Worm (Caenorhabditis elegans) whole organism, L1 larva: ENCODE results near the gene C49C3.21.

Source experiments
- aha-1 ChIP-seq: fragments of 150-350 bp; optimal IDR thresholded peaks from 2 replicates; lab custom pipeline; 2014; ENCODE audit warnings: missing biosample characterization, missing genetic modification characterization
- aly-2 ChIP-seq: fragments of 150-350 bp; optimal IDR thresholded peaks from 2 replicates; lab custom pipeline; 2014; ENCODE audit warnings: missing biosample characterization, missing genetic modification characterization
- ces-1 ChIP-seq: fragments of 150-350 bp; optimal IDR thresholded peaks from 2 replicates; lab custom pipeline; 2014; ENCODE audit warnings: missing biosample characterization, missing genetic modification reagents, missing genetic modification characterization
- egl-27 ChIP-seq, 2 experiments: fragments of 150-350 bp in 1 of 2; sonication (generic microtip); optimal IDR thresholded peaks; 3 replicates each; lab custom pipeline; 2017 to 2018; ENCODE audit warnings: missing biosample characterization in 2 of 2, missing genetic modification characterization in 2 of 2, missing genetic modification reagents in 2 of 2
- lin-13 ChIP-seq: fragments of 150-350 bp; optimal IDR thresholded peaks from 2 replicates; lab custom pipeline; 2014; ENCODE audit warnings: missing biosample characterization, missing genetic modification reagents, missing genetic modification characterization
- nhr-12 ChIP-seq: sonication (generic microtip); optimal IDR thresholded peaks from 2 replicates; lab custom pipeline; 2017; ENCODE audit warnings: missing biosample characterization, missing genetic modification characterization
- nhr-76 ChIP-seq: sonication (generic microtip); optimal IDR thresholded peaks from 2 replicates; lab custom pipeline; 2017; ENCODE audit warnings: missing biosample characterization, missing genetic modification characterization
- snpc-4 ChIP-seq: fragments of 150-350 bp; optimal IDR thresholded peaks from 2 replicates; lab custom pipeline; 2014; ENCODE audit warnings: missing biosample characterization, missing genetic modification characterization
- swsn-7 ChIP-seq: sonication (generic microtip); optimal IDR thresholded peaks from 2 replicates; lab custom pipeline; 2016; ENCODE audit warnings: missing genetic modification characterization, missing compliant biosample characterization
- unc-62 ChIP-seq: fragments of 150-350 bp; optimal IDR thresholded peaks from 2 replicates; lab custom pipeline; 2014; ENCODE audit warnings: missing biosample characterization, missing genetic modification reagents, missing genetic modification characterization
- ztf-11 ChIP-seq, 2 experiments: sonication (generic microtip); optimal IDR thresholded peaks; 2 replicates each; lab custom pipeline; 2016 to 2017; ENCODE audit warnings: missing genetic modification characterization in 2 of 2, missing biosample characterization in 1 of 2, missing compliant biosample characterization in 1 of 2
- ztf-4 ChIP-seq: fragments of 150-350 bp; optimal IDR thresholded peaks from 2 replicates; lab custom pipeline; 2014; ENCODE audit warnings: missing biosample characterization, missing genetic modification characterization

DNA sequence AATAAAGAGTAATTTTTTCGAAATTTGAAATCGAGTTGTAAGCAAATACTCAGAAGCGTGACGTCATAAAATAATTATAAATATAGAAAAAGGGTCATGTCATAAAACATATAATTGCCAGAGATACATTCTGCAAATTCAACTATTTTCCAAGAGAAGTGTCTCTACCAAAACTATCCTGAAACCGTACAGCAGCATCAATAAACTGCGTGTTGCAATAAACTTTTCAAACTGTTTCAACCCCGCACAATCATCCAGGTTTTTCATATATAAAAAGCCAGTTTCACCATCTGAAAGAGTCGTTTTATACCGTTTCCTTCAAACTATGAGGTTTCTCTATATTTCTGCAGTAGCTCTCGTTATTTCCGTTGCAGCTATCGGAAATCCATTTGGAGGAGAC is 715 bp downstream of the C49C3.21 start, which contains the start of gene C49C3.11:
- TF ChIP-seq lin-13 (GFP tag; lab: Kevin White, UChicago) (no peak), snpc-4 (tag; lab: Kevin White, UChicago) (no peak), egl-27 (tag; optimal IDR thresholded peaks at IDR 0.05; lab: Kevin White, UChicago) (no peak), aly-2 (no peak), swsn-7 (tag; lab: Kevin White, UChicago) (no peak), ztf-11 (tag; optimal IDR thresholded peaks at IDR 0.05; lab: Kevin White, UChicago) (no peak), unc-62 (no peak), aha-1 (tag; lab: Kevin White, UChicago) (no peak), nhr-76 (no peak), ces-1 (GFP tag; lab: Kevin White, UChicago) (no peak), nhr-12 (no peak), ztf-4 (tag; lab: Kevin White, UChicago) (no peak)
